Fruit fly (Drosophila melanogaster): ENCODE results near the gene tgo.

The tgo gene

dm6 chr3R:9055119-9056105 lies 35.6 kb upstream of the tgo start (continued):
- TF ChIP-seq Pdp1 (GFP tag; optimal IDR thresholded peaks at IDR 0.05) (peak; percentile 77 to 92), aop (GFP tag; IDR thresholded peaks at IDR 0.05) (no peak), twi (tag; optimal IDR thresholded peaks at IDR 0.05) (peak; percentile 78), Tbp (GFP tag; optimal IDR thresholded peaks at IDR 0.05) (no peak), cato (GFP tag; optimal IDR thresholded peaks at IDR 0.05; ENCODE audit: borderline replicate concordance) (peak; percentile 80), org-1 (GFP tag; optimal IDR thresholded peaks at IDR 0.05) (peak; percentile 88), CG8281 (tag; optimal IDR thresholded peaks at IDR 0.05) (peak; percentile 69), vnd (GFP tag; IDR thresholded peaks at IDR 0.05; ENCODE audit: partially characterized antibody) (no peak), Hmr (GFP tag; optimal IDR thresholded peaks at IDR 0.05) (peak; percentile 96), Sry-δ (GFP tag; optimal IDR thresholded peaks at IDR 0.05) (peak; percentile 21), tin (GFP tag; optimal IDR thresholded peaks at IDR 0.05) (peak; percentile 86), danr (GFP tag; IDR thresholded peaks at IDR 0.05) (no peak), Optix (GFP tag; IDR thresholded peaks at IDR 0.05) (no peak), CG9797 (GFP tag; optimal IDR thresholded peaks at IDR 0.05) (peak; percentile 11), CG16779 (GFP tag; IDR thresholded peaks at IDR 0.05) (no peak), cad (GFP tag; optimal IDR thresholded peaks at IDR 0.05) (no peak), CG4360 (GFP tag; IDR thresholded peaks at IDR 0.05) (no peak), CG8765 (GFP tag; IDR thresholded peaks at IDR 0.05) (no peak), Lim3 (GFP tag; IDR thresholded peaks at IDR 0.05) (no peak), pros (GFP tag; optimal IDR thresholded peaks at IDR 0.05) (no peak), Six4 (GFP tag; optimal IDR thresholded peaks at IDR 0.05) (peak; percentile 82), Max (GFP tag; optimal IDR thresholded peaks at IDR 0.05) (peak; percentile 86), CG11085 (GFP tag; IDR thresholded peaks at IDR 0.05) (no peak), peb (GFP tag; IDR thresholded peaks at IDR 0.05) (no peak), fd64A (GFP tag; optimal IDR thresholded peaks at IDR 0.05) (peak; percentile 77), sd (tag; optimal IDR thresholded peaks at IDR 0.05) (peak; percentile 84), tx (GFP tag; optimal IDR thresholded peaks at IDR 0.05) (peak; percentile 51), CG5245 (GFP tag; optimal IDR thresholded peaks at IDR 0.05) (peak; percentile 81), Dbx (GFP tag; IDR thresholded peaks at IDR 0.05) (no peak), zen2 (GFP tag; IDR thresholded peaks at IDR 0.05; ENCODE audit: partially characterized antibody) (no peak), Oli (tag; optimal IDR thresholded peaks at IDR 0.05) (peak; percentile 94), CG15601 (tag; optimal IDR thresholded peaks at IDR 0.05) (peak; percentile 93), dmrt99B (tag; optimal IDR thresholded peaks at IDR 0.05) (peak; percentile 97), kay (GFP tag; optimal IDR thresholded peaks at IDR 0.05) (peak; percentile 56), CG6765 (GFP tag; optimal IDR thresholded peaks at IDR 0.05) (peak; percentile 89), Mrtf (GFP tag; IDR thresholded peaks at IDR 0.05) (no peak), CG2678 (tag; optimal IDR thresholded peaks at IDR 0.05) (peak; percentile 98), hkb (optimal IDR thresholded peaks at IDR 0.05) (no peak), hkb (GFP tag; IDR thresholded peaks at IDR 0.05) (no peak), ash1 (GFP tag; optimal IDR thresholded peaks at IDR 0.05) (no peak), E2f1 (GFP tag; IDR thresholded peaks at IDR 0.05) (no peak), D19B (GFP tag; optimal IDR thresholded peaks at IDR 0.05) (peak; percentile 95), CG17802 (tag; optimal IDR thresholded peaks at IDR 0.05) (peak; percentile 81), Jarid2 (GFP tag; optimal IDR thresholded peaks at IDR 0.05) (peak; percentile 72), her (GFP tag; optimal IDR thresholded peaks at IDR 0.05) (peak; percentile 74), NFAT (GFP tag; IDR thresholded peaks at IDR 0.05) (no peak), sisA (GFP tag; IDR thresholded peaks at IDR 0.05) (no peak), sob (GFP tag; IDR thresholded peaks at IDR 0.05) (no peak), gem (tag; optimal IDR thresholded peaks at IDR 0.05) (peak; percentile 97)

All from whole organism, embryonic.